Fruit fly (Drosophila melanogaster): ENCODE results near the gene Spn77Bc.

Gene Spn77Bc

DNA sequence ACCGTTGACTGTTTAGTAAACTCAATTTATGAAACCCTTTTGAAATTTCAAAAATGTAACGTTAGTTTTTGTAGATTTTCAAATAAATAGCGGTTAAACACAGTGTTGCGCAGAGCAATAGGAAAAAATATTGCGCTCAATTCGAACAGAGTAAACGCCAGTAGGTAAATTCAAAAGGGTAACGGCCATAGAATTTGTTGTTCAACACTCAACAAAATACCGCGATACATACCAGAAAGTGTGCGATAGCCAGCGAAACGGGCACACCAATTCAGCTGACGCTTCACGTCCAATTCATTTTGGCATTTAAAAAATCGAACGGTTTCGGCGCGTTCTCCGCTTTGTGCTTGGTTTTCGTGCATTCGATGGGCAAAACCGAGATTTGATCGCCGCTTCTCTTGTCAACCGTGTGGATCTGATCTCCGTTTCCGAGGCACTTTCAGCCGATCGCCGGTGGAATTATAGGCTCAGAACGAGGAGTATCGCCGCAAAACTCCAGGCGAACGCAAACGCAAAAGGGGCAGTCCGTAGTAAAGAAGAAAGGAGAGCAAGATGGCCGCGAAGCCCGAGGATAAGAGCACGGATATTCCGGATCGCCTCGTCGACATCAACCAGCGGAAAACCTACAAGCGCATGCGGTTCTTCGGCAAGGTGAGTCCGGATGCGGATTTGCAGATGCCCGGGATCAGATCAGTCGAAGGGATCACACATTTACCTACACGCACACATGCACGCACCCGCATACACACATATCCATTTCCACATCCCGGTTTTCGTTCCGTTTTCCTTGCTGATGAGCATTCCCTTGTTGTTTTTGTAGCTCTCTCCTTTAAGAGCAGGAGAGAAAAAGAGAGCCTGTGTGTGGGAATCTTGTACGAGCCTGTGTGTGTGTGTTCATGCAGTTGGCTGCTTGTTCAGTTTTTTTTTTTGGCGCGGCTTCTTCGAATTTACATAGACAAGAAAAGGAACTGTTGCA, 32.4 kb upstream of the Spn77Bc start (continued):
- peak; percentile 27 for TF ChIP-seq Elba2 (GFP tag; optimal IDR thresholded peaks at IDR 0.05)
- TF ChIP-seq CG10321 (GFP tag; IDR thresholded peaks at IDR 0.05), result no peak
- no peak for TF ChIP-seq Fer2 (tag; optimal IDR thresholded peaks at IDR 0.05)
- TF ChIP-seq HmgZ (tag; optimal IDR thresholded peaks at IDR 0.05), result peak; percentile 87
- peak; percentile 54 for TF ChIP-seq CG15479 (GFP tag; optimal IDR thresholded peaks at IDR 0.05)
- no peak for TF ChIP-seq ac (GFP tag; optimal IDR thresholded peaks at IDR 0.05)
- peak; percentile 38; the same call in 1 of the 2 replicates for TF ChIP-seq sisA (GFP tag; IDR thresholded peaks at IDR 0.05)
- peak; percentile 52 for TF ChIP-seq Dref (GFP tag; IDR thresholded peaks at IDR 0.05)
- TF ChIP-seq MESR4 (GFP tag; optimal IDR thresholded peaks at IDR 0.05), result peak; percentile 31
- TF ChIP-seq Rfx (GFP tag; IDR thresholded peaks at IDR 0.05), result peak; percentile 77
- TF ChIP-seq CG9727 (GFP tag; optimal IDR thresholded peaks at IDR 0.05), result peak; percentile 34
- peak; percentile 66; the same call in 2 of the 3 replicates for TF ChIP-seq ken (GFP tag; IDR thresholded peaks at IDR 0.05)
- TF ChIP-seq ato (GFP tag; IDR thresholded peaks at IDR 0.05; ENCODE audit: partially characterized antibody), result peak; percentile 78
- TF ChIP-seq rib (GFP tag; IDR thresholded peaks at IDR 0.05), result no peak
- peak; percentile 62; the same call in 1 of the 2 replicates for TF ChIP-seq CG32532 (GFP tag; IDR thresholded peaks at IDR 0.05)
- peak; percentile 57 for TF ChIP-seq CG11247 (GFP tag; IDR thresholded peaks at IDR 0.05)
- TF ChIP-seq CG1832 (GFP tag; optimal IDR thresholded peaks at IDR 0.05), result no peak
- peak; percentile 63 for TF ChIP-seq ERR (GFP tag; optimal IDR thresholded peaks at IDR 0.05)
- peak; percentile 72 for TF ChIP-seq her (GFP tag; optimal IDR thresholded peaks at IDR 0.05)
- TF ChIP-seq wor (GFP tag; IDR thresholded peaks at IDR 0.05), result no peak
- no peak for TF ChIP-seq Neu2 (GFP tag; optimal IDR thresholded peaks at IDR 0.05; ENCODE audit: borderline replicate concordance)
- TF ChIP-seq Dp (GFP tag; optimal IDR thresholded peaks at IDR 0.05), result peak; percentile 91
- peak; percentile 26 for TF ChIP-seq bab2 (GFP tag; optimal IDR thresholded peaks at IDR 0.05)
- TF ChIP-seq CG9437 (GFP tag; optimal IDR thresholded peaks at IDR 0.05), result no peak
- TF ChIP-seq CG8359 (GFP tag; optimal IDR thresholded peaks at IDR 0.05; ENCODE audit: borderline replicate concordance), result no peak
- peak; percentile 69 for TF ChIP-seq CG4282 (GFP tag; optimal IDR thresholded peaks at IDR 0.05)
- no peak for TF ChIP-seq Stat92E (GFP tag; optimal IDR thresholded peaks at IDR 0.05)
- TF ChIP-seq CG3726 (GFP tag; IDR thresholded peaks at IDR 0.05), result no peak
- peak; percentile 79 for TF ChIP-seq CG9932 (GFP tag; IDR thresholded peaks at IDR 0.05)
- no peak for TF ChIP-seq mirr (GFP tag; optimal IDR thresholded peaks at IDR 0.05)
- TF ChIP-seq gem (tag; optimal IDR thresholded peaks at IDR 0.05), result no peak
- TF ChIP-seq Sry-β (GFP tag; optimal IDR thresholded peaks at IDR 0.05), result no peak
- TF ChIP-seq CG6689 (GFP tag; IDR thresholded peaks at IDR 0.05), result peak; percentile 18; the same call in 1 of the 2 replicates
- no peak for TF ChIP-seq Usf (GFP tag; optimal IDR thresholded peaks at IDR 0.05)
- TF ChIP-seq CG12155 (GFP tag; optimal IDR thresholded peaks at IDR 0.05), result peak; percentile 39
- peak; percentile 85 for TF ChIP-seq unc-4 (GFP tag; IDR thresholded peaks at IDR 0.05; ENCODE audit: partially characterized antibody)
- peak; percentile 71 for TF ChIP-seq CG17829 (tag; optimal IDR thresholded peaks at IDR 0.05)
- TF ChIP-seq bowl (GFP tag; IDR thresholded peaks at IDR 0.05), result no peak
- TF ChIP-seq wek (GFP tag; optimal IDR thresholded peaks at IDR 0.05), result no peak
- no peak for TF ChIP-seq chinmo (GFP tag; IDR thresholded peaks at IDR 0.05; ENCODE audit: partially characterized antibody)
- TF ChIP-seq chn (GFP tag; optimal IDR thresholded peaks at IDR 0.05), result peak; percentile 27
- TF ChIP-seq CG2202 (tag; optimal IDR thresholded peaks at IDR 0.05), result no peak
- no peak; the same call in 2 of the 3 replicates for TF ChIP-seq zen2 (GFP tag; IDR thresholded peaks at IDR 0.05; ENCODE audit: partially characterized antibody)
- TF ChIP-seq CG3281 (GFP tag; optimal IDR thresholded peaks at IDR 0.05), result no peak
- peak; percentile 87 for TF ChIP-seq CG42726 (GFP tag; IDR thresholded peaks at IDR 0.05; ENCODE audit: partially characterized antibody)
- peak; percentile 81 for TF ChIP-seq jumu (GFP tag; optimal IDR thresholded peaks at IDR 0.05)
- no peak for TF ChIP-seq CG11723 (GFP tag; optimal IDR thresholded peaks at IDR 0.05)
